Worm (Caenorhabditis elegans) whole organism, late embryonic: ENCODE data around the gene abhd-3.2.

ENCODE experiments used
- C08G9.2 ChIP-seq: sonication (generic microtip); optimal IDR thresholded peaks from 2 replicates; lab custom pipeline; 2016; ENCODE audit warnings: mild to moderate bottlenecking, missing genetic modification characterization, moderate library complexity, missing compliant biosample characterization
- C38D4.7 ChIP-seq: fragments of 200-800 bp; sonication (Bioruptor generic); optimal IDR thresholded peaks from 2 replicates; lab custom pipeline; 2018; ENCODE audit warnings: mild to moderate bottlenecking, missing genetic modification characterization, moderate library complexity, missing compliant biosample characterization
- F13H6.1 ChIP-seq: sonication (generic microtip); optimal IDR thresholded peaks from 2 replicates; lab custom pipeline; 2016; ENCODE audit warnings: missing genetic modification characterization, missing compliant biosample characterization
- K09A11.1 ChIP-seq: sonication (generic microtip); optimal IDR thresholded peaks from 2 replicates; lab custom pipeline; 2017; ENCODE audit warnings: antibody characterized with exemption, mild to moderate bottlenecking, missing genetic modification characterization, missing compliant biosample characterization; ENCODE audit not compliant: insufficient read depth
- T23F11.4 ChIP-seq: fragments of 200-800 bp; sonication (Bioruptor generic); optimal IDR thresholded peaks from 2 replicates; lab custom pipeline; 2018; ENCODE audit warnings: mild to moderate bottlenecking, missing genetic modification characterization, missing compliant biosample characterization
- ceh-14 ChIP-seq: sonication (generic microtip); optimal IDR thresholded peaks from 2 replicates; lab custom pipeline; 2016; ENCODE audit warnings: missing genotype, missing genetic modification characterization, missing compliant biosample characterization
- ceh-18 ChIP-seq: sonication (generic microtip); optimal IDR thresholded peaks from 2 replicates; lab custom pipeline; 2016; ENCODE audit warnings: missing genetic modification characterization, missing compliant biosample characterization
- ceh-2 ChIP-seq: sonication (generic microtip); optimal IDR thresholded peaks from 2 replicates; lab custom pipeline; 2016; ENCODE audit warnings: missing genotype, missing genetic modification characterization, missing compliant biosample characterization
- ceh-22 ChIP-seq: sonication (generic microtip); optimal IDR thresholded peaks from 2 replicates; lab custom pipeline; 2017; ENCODE audit warnings: missing biosample characterization, missing genetic modification characterization
- ceh-34 ChIP-seq: sonication (generic microtip); optimal IDR thresholded peaks from 2 replicates; lab custom pipeline; 2016; ENCODE audit warnings: mild to moderate bottlenecking, missing genetic modification characterization, missing compliant biosample characterization
- ceh-45 ChIP-seq: fragments of 200-800 bp; sonication (Bioruptor generic); IDR thresholded peaks from 2 replicates; pipeline ENCODE4 v1.3.6; 2022; ENCODE audit warnings: missing genetic modification reagents, missing genetic modification characterization, missing compliant biosample characterization
- ceh-48 ChIP-seq: sonication (generic microtip); optimal IDR thresholded peaks from 2 replicates; lab custom pipeline; 2016; ENCODE audit warnings: missing genetic modification characterization, inconsistent platforms, missing compliant biosample characterization
- ceh-9 ChIP-seq: sonication (generic microtip); optimal IDR thresholded peaks from 2 replicates; lab custom pipeline; 2016; ENCODE audit warnings: mild to moderate bottlenecking, missing genetic modification characterization, inconsistent platforms, missing compliant biosample characterization
- che-1 ChIP-seq: sonication (generic microtip); optimal IDR thresholded peaks from 2 replicates; lab custom pipeline; 2016; ENCODE audit warnings: mild to moderate bottlenecking, missing genetic modification characterization, missing compliant biosample characterization
- elt-2 ChIP-seq: sonication (generic microtip); optimal IDR thresholded peaks from 2 replicates; lab custom pipeline; 2016; ENCODE audit warnings: missing genetic modification reagents, missing genetic modification characterization, missing compliant biosample characterization
- elt-4 ChIP-seq: sonication (generic microtip); optimal IDR thresholded peaks from 2 replicates; lab custom pipeline; 2016; ENCODE audit warnings: missing genetic modification characterization, missing compliant biosample characterization
- fax-1 ChIP-seq: sonication (generic microtip); optimal IDR thresholded peaks from 2 replicates; lab custom pipeline; 2016; ENCODE audit warnings: missing genotype, missing genetic modification characterization, missing compliant biosample characterization
- fkh-10 ChIP-seq: fragments of 150-350 bp; optimal IDR thresholded peaks from 2 replicates; lab custom pipeline; 2014; ENCODE audit warnings: missing biosample characterization, missing genetic modification reagents, missing genetic modification characterization
- gmeb-2 ChIP-seq: sonication (generic microtip); optimal IDR thresholded peaks from 2 replicates; lab custom pipeline; 2016; ENCODE audit warnings: missing genetic modification characterization, inconsistent platforms, missing compliant biosample characterization
- hlh-13 ChIP-seq: fragments of 200-800 bp; sonication (Bioruptor generic); optimal IDR thresholded peaks from 2 replicates; lab custom pipeline; 2018; ENCODE audit warnings: mild to moderate bottlenecking, missing genetic modification characterization, missing compliant biosample characterization
- hlh-15 ChIP-seq: sonication (generic microtip); optimal IDR thresholded peaks from 2 replicates; lab custom pipeline; 2016; ENCODE audit warnings: missing genetic modification characterization, missing compliant biosample characterization
- lim-6 ChIP-seq: sonication (generic microtip); optimal IDR thresholded peaks from 2 replicates; lab custom pipeline; 2016; ENCODE audit warnings: missing genetic modification characterization, missing compliant biosample characterization
- mec-3 ChIP-seq: sonication (generic microtip); optimal IDR thresholded peaks from 2 replicates; lab custom pipeline; 2016; ENCODE audit warnings: borderline replicate concordance, missing genetic modification characterization, missing compliant biosample characterization
- nhr-232 ChIP-seq: sonication (generic microtip); optimal IDR thresholded peaks from 2 replicates; lab custom pipeline; 2016; ENCODE audit warnings: missing genetic modification characterization, missing compliant biosample characterization
- odd-2 ChIP-seq: sonication (generic microtip); optimal IDR thresholded peaks from 2 replicates; lab custom pipeline; 2017; ENCODE audit warnings: antibody characterized with exemption, mild to moderate bottlenecking, missing genetic modification characterization, missing compliant biosample characterization
- pqm-1 ChIP-seq: sonication (generic microtip); optimal IDR thresholded peaks from 2 replicates; lab custom pipeline; 2016; ENCODE audit warnings: missing genetic modification characterization, missing compliant biosample characterization
- pros-1 ChIP-seq: fragments of 150-350 bp; optimal IDR thresholded peaks from 2 replicates; lab custom pipeline; 2014; ENCODE audit warnings: missing biosample characterization, missing genetic modification reagents, missing genetic modification characterization
- ref-2 ChIP-seq: sonication (generic microtip); optimal IDR thresholded peaks from 2 replicates; lab custom pipeline; 2016; ENCODE audit warnings: missing genetic modification characterization, missing compliant biosample characterization
- sdc-2 ChIP-seq: sonication (generic microtip); optimal IDR thresholded peaks from 2 replicates; lab custom pipeline; 2016; ENCODE audit warnings: missing genotype, missing genetic modification characterization, missing compliant biosample characterization
- sox-4 ChIP-seq: sonication (generic microtip); optimal IDR thresholded peaks from 2 replicates; lab custom pipeline; 2017; ENCODE audit warnings: mild to moderate bottlenecking, missing genetic modification characterization, inconsistent platforms, missing compliant biosample characterization
- syd-9 ChIP-seq: sonication (generic microtip); optimal IDR thresholded peaks from 2 replicates; lab custom pipeline; 2016; ENCODE audit warnings: mild to moderate bottlenecking, missing genetic modification characterization, moderate library complexity, missing compliant biosample characterization
- tbx-2 ChIP-seq: sonication (generic microtip); optimal IDR thresholded peaks from 2 replicates; lab custom pipeline; 2016; ENCODE audit warnings: missing genetic modification characterization, missing compliant biosample characterization
- tbx-7 ChIP-seq: sonication (generic microtip); optimal IDR thresholded peaks from 2 replicates; lab custom pipeline; 2016; ENCODE audit warnings: missing genotype, missing genetic modification characterization, missing compliant biosample characterization
- unc-42 ChIP-seq: sonication (generic microtip); optimal IDR thresholded peaks from 2 replicates; lab custom pipeline; 2016; ENCODE audit warnings: missing genotype, missing genetic modification characterization, missing compliant biosample characterization
- unc-55 ChIP-seq: sonication (generic microtip); optimal IDR thresholded peaks from 2 replicates; lab custom pipeline; 2017; ENCODE audit warnings: missing biosample characterization, missing genetic modification reagents, missing genetic modification characterization
- unc-86 ChIP-seq: sonication (generic microtip); optimal IDR thresholded peaks from 2 replicates; lab custom pipeline; 2016; ENCODE audit warnings: missing genetic modification characterization, missing compliant biosample characterization
- zip-5 ChIP-seq: sonication (generic microtip); optimal IDR thresholded peaks from 2 replicates; lab custom pipeline; 2016; ENCODE audit warnings: missing genetic modification characterization, missing compliant biosample characterization

abhd-3.2 gene

DNA sequence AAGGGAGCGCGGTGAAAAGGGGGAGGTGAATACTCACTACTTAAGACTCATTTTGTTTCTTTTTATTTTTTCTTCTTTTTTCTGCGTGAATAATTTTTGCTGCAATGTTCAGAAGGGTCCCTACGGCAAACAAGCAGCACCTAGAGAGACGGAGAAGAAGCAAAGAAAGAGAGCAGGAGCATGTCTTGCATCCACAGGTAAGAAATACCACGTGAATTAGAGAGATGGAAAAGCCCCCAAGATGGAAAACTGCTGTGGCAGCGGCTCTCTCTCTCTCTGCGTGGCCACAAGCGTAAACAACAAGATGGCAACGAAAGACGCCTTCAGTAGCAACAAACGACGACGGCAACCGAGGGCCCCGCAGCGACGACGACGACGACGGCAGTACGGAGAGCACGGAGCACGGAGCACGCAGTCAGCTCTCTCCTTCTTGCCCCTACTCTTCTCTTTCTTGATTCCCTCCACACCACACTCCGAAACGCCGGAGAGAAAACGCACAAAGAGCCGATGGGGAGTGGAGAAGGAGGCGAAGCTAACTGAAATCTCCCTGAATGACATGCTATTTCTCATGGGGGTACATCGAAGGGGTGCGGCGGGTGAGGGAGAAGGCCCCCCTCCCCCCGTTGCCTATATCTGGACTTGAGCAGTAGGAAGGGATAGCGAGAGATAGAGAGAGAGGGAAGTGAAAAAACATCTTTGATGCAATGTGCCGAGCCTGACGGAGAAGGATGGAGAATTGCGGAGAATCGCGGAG is 15.0 kb upstream of the abhd-3.2 start (continued):
- peak; percentile 82 for TF ChIP-seq ceh-34 (tag; lab: Kevin White, UChicago)
- TF ChIP-seq tbx-7 (tag; lab: Kevin White, UChicago), result peak; percentile 39
- TF ChIP-seq ceh-45 (GFP tag; lab: Robert Waterston, UW), result no peak
- peak; percentile 55 for TF ChIP-seq C08G9.2 (tag; lab: Kevin White, UChicago)
- peak; percentile 90 for TF ChIP-seq ceh-18 (tag; lab: Kevin White, UChicago)
- no peak for TF ChIP-seq ceh-2 (tag; lab: Kevin White, UChicago)
- TF ChIP-seq lim-6, result peak; percentile 34
- TF ChIP-seq tbx-2 (tag; lab: Kevin White, UChicago), result peak; percentile 81
- TF ChIP-seq syd-9, result peak; percentile 38
- peak; percentile 60 for TF ChIP-seq F13H6.1 (tag; lab: Kevin White, UChicago)
- TF ChIP-seq pros-1 (tag; lab: Kevin White, UChicago), result peak; percentile 81
- TF ChIP-seq mec-3, result peak; percentile 57
- TF ChIP-seq T23F11.4 (GFP tag; lab: Kevin White, UChicago), result peak; percentile 8
- TF ChIP-seq pqm-1 (tag; lab: Kevin White, UChicago), result no peak
- TF ChIP-seq unc-42, result peak; percentile 73
- peak; percentile 26 for TF ChIP-seq ceh-48 (tag; lab: Kevin White, UChicago)
- TF ChIP-seq, all 69 proteins: peak for 27

DNA sequence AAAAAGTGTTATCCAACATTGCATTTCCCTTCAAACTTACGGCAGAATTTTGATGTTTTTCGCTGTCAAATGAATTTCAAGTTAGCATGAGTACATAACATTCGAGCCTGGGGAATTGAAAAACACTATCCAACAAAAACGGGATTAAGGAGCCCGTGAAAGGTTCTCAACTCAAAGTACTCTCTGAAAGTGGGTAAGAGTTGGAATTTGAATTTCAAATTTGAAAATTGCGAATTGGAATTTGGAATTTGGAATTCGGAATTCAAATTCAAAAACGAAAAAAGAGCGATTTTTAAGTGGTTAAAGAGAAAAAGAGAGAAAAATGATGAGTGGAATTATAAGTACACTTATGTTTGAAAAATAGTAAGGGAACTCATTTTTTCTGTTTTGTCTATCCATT is 13.5 kb upstream of the abhd-3.2 start, which contains the start of the genes C09E10.3 and dgk-1:
TSS of gene C09E10.3 (minus strand) at position 101 of the 400 bp plus-strand sequence.
TSS of gene dgk-1 (minus strand) at position 183 of the 400 bp plus-strand sequence.
- TF ChIP-seq gmeb-2 (tag; lab: Kevin White, UChicago), result no peak
- TF ChIP-seq unc-55, result no peak
- TF ChIP-seq, all 69 proteins: peak for 0

DNA sequence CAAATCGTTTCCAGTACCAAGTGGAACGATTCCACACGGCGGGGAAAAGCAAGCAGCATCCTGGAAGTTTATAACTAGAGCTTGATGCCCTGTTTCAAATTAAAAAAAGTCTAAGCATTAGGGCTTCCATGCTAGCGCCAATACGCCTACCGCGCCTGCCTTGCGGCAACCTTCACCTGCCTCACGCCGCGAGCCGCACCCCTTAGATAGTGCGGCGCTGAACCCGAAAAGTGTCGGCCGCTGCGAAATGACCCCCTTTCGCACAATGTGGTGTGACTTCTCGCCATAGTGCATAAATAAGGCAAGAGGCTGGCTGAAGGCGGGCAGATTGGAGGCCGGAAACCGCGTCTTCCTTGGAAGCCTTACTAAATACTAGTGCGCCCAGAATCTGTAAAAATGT is 8.7 kb upstream of the abhd-3.2 start:
- peak; percentile 61 for TF ChIP-seq elt-4 (tag; lab: Kevin White, UChicago)
- TF ChIP-seq pqm-1 (tag; lab: Kevin White, UChicago), result no peak
- TF ChIP-seq zip-5 (tag; lab: Kevin White, UChicago), result no peak
- TF ChIP-seq ref-2 (tag; lab: Kevin White, UChicago), result peak; percentile 19
- no peak for TF ChIP-seq tbx-7 (tag; lab: Kevin White, UChicago)
- peak; percentile 20 for TF ChIP-seq ceh-34 (tag; lab: Kevin White, UChicago)
- TF ChIP-seq sdc-2, result peak; percentile 22
- no peak for TF ChIP-seq hlh-13 (GFP tag; lab: Kevin White, UChicago)
- no peak for TF ChIP-seq elt-2 (tag; lab: Kevin White, UChicago)
- no peak for TF ChIP-seq lim-6
- peak; percentile 18 for TF ChIP-seq sox-4 (tag; lab: Kevin White, UChicago)

DNA sequence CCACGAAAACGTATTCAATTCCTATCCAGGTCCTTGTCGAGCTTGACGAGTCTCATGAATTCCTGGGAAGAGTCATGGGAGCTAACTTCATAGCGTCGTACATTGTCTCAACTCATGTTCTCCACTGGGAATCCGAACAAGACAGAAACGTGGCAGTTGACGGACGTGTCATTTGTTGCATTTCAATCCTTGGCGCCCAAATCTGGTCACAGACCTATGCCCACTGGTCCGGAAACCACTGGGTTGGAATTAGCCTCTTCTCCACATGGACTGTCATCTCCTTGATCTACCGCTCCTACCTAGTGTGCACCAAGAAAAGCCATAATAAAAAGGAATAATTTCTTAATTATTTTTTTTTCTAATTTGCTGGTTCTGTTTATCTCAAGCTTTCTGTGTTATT is 4.8 kb upstream of the abhd-3.2 start:
- TF ChIP-seq ref-2 (tag; lab: Kevin White, UChicago) (no peak), fkh-10 (GFP tag; lab: Kevin White, UChicago) (no peak), odd-2 (no peak), hlh-15 (tag; lab: Kevin White, UChicago) (no peak), C08G9.2 (tag; lab: Kevin White, UChicago) (no peak), che-1 (tag; lab: Kevin White, UChicago) (no peak), nhr-232 (tag; lab: Kevin White, UChicago) (no peak), fax-1 (tag; lab: Kevin White, UChicago) (no peak), ceh-14 (no peak), K09A11.1 (tag; lab: Kevin White, UChicago) (no peak), unc-86 (no peak), mec-3 (no peak), ceh-22 (tag; lab: Kevin White, UChicago) (no peak), C38D4.7 (GFP tag; lab: Kevin White, UChicago) (no peak), tbx-2 (tag; lab: Kevin White, UChicago) (no peak), unc-42 (no peak), ceh-9 (tag; lab: Kevin White, UChicago) (no peak)
